Fruit fly (Drosophila melanogaster): ENCODE data around the gene Bre1.

Bre1 gene

DNA sequence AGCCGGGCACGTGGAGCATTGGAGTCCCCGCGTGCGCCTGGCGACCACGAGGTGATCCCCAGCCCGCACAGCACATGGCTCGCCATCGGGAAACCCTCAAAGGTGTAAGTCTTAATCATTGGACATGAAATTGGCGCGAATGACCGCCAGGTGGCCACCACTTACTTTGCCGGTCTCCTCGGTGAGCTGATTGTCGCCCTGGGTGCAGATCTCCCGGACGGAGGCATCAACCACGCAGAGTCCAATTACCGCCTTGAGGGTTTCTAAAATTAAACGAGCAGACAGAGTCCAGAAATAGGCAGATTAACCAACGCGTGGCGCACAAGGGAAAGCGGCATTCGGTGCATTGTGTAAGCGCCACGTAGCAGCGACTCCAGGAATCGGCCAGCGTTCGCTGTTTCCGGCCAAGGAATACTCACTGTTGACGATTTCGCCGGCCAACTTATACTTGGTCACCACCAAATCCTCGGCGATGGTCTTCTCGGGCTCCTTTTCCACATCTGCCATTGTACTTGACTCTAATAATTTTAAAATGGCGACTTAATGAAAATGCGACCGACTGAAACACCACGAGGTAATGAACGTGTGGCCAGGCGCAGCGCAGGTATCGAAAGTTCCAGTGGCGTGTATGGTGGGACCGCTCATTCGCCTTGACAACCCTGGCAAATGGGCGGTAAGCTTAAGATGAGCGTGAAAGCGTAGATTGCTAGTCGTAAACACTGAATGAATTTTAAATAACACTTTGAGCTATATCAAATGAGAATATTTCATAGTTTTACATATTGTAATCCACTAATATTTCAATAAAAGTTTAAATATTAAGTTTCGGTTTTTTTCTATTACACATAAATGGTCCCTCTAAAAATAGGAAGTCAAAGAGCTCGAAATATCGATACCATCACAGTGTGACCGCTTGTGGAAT is 28.8 kb downstream of the Bre1 start, which contains the start of gene CG10576:
Gene CG10576, minus strand, starts transcription at position 781 of the 922 bp plus-strand sequence.
- TF ChIP-seq CTCF (optimal IDR thresholded peaks at IDR 0.05): peak; percentile 30 to 59
- no peak for TF ChIP-seq CG8478 (optimal IDR thresholded peaks at IDR 0.05)

- TF ChIP-seq CTCF (optimal IDR thresholded peaks at IDR 0.05): no peak
- TF ChIP-seq CG8478 (optimal IDR thresholded peaks at IDR 0.05): no peak
These were observed 40.2 kb downstream of the Bre1 start for dm6 chr3L:5753605-5754365.

DNA sequence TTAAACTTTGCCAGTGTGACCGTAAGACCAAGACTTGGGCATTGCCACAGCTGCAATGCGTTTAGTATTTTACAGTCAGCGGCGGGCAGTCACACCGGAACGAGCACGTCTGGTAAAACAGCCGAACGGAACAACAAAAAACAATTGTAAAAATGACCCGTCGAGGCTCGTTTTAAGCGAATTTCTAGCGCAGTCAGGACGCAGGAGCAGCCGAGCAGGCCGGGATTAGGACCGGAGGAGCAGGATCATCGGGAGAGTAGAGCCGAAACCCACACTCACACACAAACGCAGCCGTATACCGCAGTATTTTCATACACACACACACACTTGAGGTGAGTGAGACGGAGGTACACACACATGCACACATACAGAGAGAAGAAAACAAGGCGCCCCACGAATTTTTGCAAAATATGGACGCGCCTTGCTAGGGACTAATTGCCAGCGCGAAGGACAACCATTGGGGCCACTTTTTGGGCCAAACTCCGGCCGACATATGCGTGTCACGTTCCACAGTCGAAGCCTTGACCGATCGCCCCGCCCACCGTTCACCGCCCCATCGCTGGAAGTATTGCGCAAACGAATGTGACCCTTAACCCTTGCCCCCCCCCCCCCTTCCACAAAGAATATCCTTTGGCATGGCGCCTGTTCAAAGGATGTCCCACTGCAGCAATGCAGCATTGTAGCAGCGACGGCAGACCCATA is 40.9 kb downstream of the Bre1 start, which contains the start of gene Usp47:
Gene Usp47, plus strand, starts transcription at position 71 of the 702 bp plus-strand sequence.
- no peak for TF ChIP-seq CG8478 (optimal IDR thresholded peaks at IDR 0.05)
- peak in 1 of 2 experiments; percentile 26 for TF ChIP-seq CTCF (optimal IDR thresholded peaks at IDR 0.05)

dm6 chr3L:5751740-5752579 is 42.0 kb downstream of the Bre1 start, which contains the start of gene DnaJ-1:
Gene DnaJ-1, minus strand, starts transcription at chr3L:5752189.
- TF ChIP-seq CG8478 (optimal IDR thresholded peaks at IDR 0.05) (no peak), CTCF (optimal IDR thresholded peaks at IDR 0.05) (peak in 1 of 2 experiments; percentile 13)

- no peak for TF ChIP-seq CG8478 (optimal IDR thresholded peaks at IDR 0.05)
- TF ChIP-seq CTCF (optimal IDR thresholded peaks at IDR 0.05): no peak
These were observed 42.6 kb downstream of the Bre1 start for dm6 chr3L:5751417-5751739.

DNA sequence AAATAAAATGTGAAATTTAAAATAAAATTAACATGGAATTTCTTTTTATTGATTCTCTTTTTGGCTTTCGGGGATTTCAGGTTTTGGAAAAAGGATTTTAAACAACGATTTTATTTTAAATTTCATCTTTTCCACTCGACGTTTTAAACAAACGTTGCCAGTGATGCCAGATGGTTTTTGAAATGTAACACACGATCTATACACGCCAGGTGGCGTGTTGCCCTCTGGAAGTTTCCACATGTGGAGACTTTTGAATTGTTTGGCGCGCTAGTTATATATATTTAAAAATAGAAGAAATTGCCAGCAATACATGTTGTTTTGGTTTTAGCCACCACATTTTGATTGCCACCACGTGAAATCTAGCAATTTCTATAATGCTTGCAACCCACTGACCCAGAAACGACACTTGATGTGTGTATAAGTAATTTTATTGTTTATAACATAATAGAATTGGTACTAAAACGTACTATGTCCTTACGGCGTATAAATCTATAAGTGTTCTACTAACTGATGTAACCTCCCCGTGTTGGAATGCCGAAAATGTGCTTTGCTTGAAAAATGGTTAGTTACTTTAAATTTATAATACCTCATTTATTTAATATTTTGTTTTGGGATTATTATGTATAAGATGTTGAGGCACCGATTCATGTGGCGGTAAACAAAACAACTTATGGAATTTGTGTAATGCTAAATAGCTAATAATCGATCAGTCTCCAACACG is 44.2 kb downstream of the Bre1 start:
- peak; percentile 86 to 96 for TF ChIP-seq CTCF (optimal IDR thresholded peaks at IDR 0.05)
- TF ChIP-seq CG8478 (optimal IDR thresholded peaks at IDR 0.05): no peak
